Worm (Caenorhabditis elegans) whole organism, L2 larva: ENCODE data around the gene T19D2.13.

Source experiments
- C34F6.9 ChIP-seq: fragments of 150-350 bp; optimal IDR thresholded peaks from 2 replicates; lab custom pipeline; 2014; ENCODE audit warnings: missing biosample characterization, missing genetic modification characterization
- F13H6.1 ChIP-seq: sonication (generic microtip); optimal IDR thresholded peaks from 2 replicates; lab custom pipeline; 2016; ENCODE audit warnings: missing genetic modification characterization, missing compliant biosample characterization
- R02D3.7 ChIP-seq: fragments of 150-350 bp; optimal IDR thresholded peaks from 2 replicates; lab custom pipeline; 2014; ENCODE audit warnings: missing biosample characterization, missing genetic modification characterization
- ZK546.5 ChIP-seq: sonication (generic microtip); optimal IDR thresholded peaks from 2 replicates; lab custom pipeline; 2017; ENCODE audit warnings: missing biosample characterization, missing genetic modification characterization
- alr-1 ChIP-seq: fragments of 150-350 bp; optimal IDR thresholded peaks from 2 replicates; lab custom pipeline; 2014; ENCODE audit warnings: missing biosample characterization, missing genetic modification characterization
- aly-2 ChIP-seq: fragments of 150-350 bp; optimal IDR thresholded peaks from 2 replicates; lab custom pipeline; 2014; ENCODE audit warnings: missing biosample characterization, missing genetic modification characterization
- blmp-1 ChIP-seq: sonication (generic microtip); optimal IDR thresholded peaks from 2 replicates; lab custom pipeline; 2017; ENCODE audit warnings: missing genetic modification characterization, mild to moderate bottlenecking, missing compliant biosample characterization, antibody characterized with exemption, moderate library complexity; ENCODE audit not compliant: insufficient read depth
- ceh-16 ChIP-seq: fragments of 150-350 bp; optimal IDR thresholded peaks from 2 replicates; lab custom pipeline; 2014; ENCODE audit warnings: missing biosample characterization, missing genetic modification characterization
- crh-2 ChIP-seq: sonication (generic microtip); optimal IDR thresholded peaks from 2 replicates; lab custom pipeline; 2017; ENCODE audit warnings: missing biosample characterization, missing genetic modification characterization
- dmd-4 ChIP-seq: sonication (generic microtip); optimal IDR thresholded peaks from 2 replicates; lab custom pipeline; 2017; ENCODE audit warnings: missing biosample characterization, missing genetic modification characterization
- egl-27 ChIP-seq: sonication (generic microtip); optimal IDR thresholded peaks from 3 replicates; lab custom pipeline; 2017; ENCODE audit warnings: missing biosample characterization, missing genetic modification reagents, missing genetic modification characterization
- elt-1 ChIP-seq: fragments of 150-350 bp; optimal IDR thresholded peaks from 2 replicates; lab custom pipeline; 2014; ENCODE audit warnings: missing biosample characterization, missing genetic modification characterization
- elt-3 ChIP-seq: sonication (generic microtip); optimal IDR thresholded peaks from 2 replicates; lab custom pipeline; 2017; ENCODE audit warnings: missing biosample characterization, missing genetic modification characterization
- fos-1 ChIP-seq: fragments of 150-350 bp; optimal IDR thresholded peaks from 2 replicates; lab custom pipeline; 2014; ENCODE audit warnings: missing biosample characterization, missing genetic modification characterization
- gmeb-1 ChIP-seq: fragments of 150-350 bp; optimal IDR thresholded peaks from 2 replicates; lab custom pipeline; 2014; ENCODE audit warnings: missing biosample characterization, missing genetic modification characterization
- lin-11 ChIP-seq: fragments of 150-350 bp; sonication (generic microtip); optimal IDR thresholded peaks from 2 replicates; lab custom pipeline; 2014; ENCODE audit warnings: missing biosample characterization, missing genetic modification characterization, inconsistent platforms, mixed read lengths
- lin-13 ChIP-seq: fragments of 150-350 bp; optimal IDR thresholded peaks from 2 replicates; lab custom pipeline; 2014; ENCODE audit warnings: missing biosample characterization, missing genetic modification reagents, missing genetic modification characterization
- lsy-2 ChIP-seq, 2 experiments: fragments of 150-350 bp in 1 of 2; sonication (generic microtip) in 1 of 2; optimal IDR thresholded peaks; 2 replicates each; lab custom pipeline; 2014 to 2017; ENCODE audit warnings: missing biosample characterization in 2 of 2, missing genetic modification characterization in 2 of 2
- mbf-1 ChIP-seq: sonication (generic microtip); optimal IDR thresholded peaks from 2 replicates; lab custom pipeline; 2017; ENCODE audit warnings: missing biosample characterization, missing genetic modification characterization
- mdl-1 ChIP-seq, 2 experiments: fragments of 150-350 bp in 1 of 2; sonication (generic microtip) in 1 of 2; optimal IDR thresholded peaks; 2 replicates each; lab custom pipeline; 2017; ENCODE audit warnings: missing biosample characterization in 2 of 2, missing genetic modification characterization in 2 of 2
- nhr-10 ChIP-seq: sonication (generic microtip); optimal IDR thresholded peaks from 2 replicates; lab custom pipeline; 2017; ENCODE audit warnings: missing biosample characterization, missing genetic modification characterization
- nhr-11 ChIP-seq: fragments of 150-350 bp; optimal IDR thresholded peaks from 2 replicates; lab custom pipeline; 2014; ENCODE audit warnings: missing biosample characterization, missing genetic modification characterization
- nhr-129 ChIP-seq: fragments of 150-350 bp; optimal IDR thresholded peaks from 2 replicates; lab custom pipeline; 2014; ENCODE audit warnings: missing biosample characterization, missing genetic modification characterization
- nhr-21 ChIP-seq: fragments of 150-350 bp; optimal IDR thresholded peaks from 2 replicates; lab custom pipeline; 2014; ENCODE audit warnings: missing biosample characterization, missing genetic modification characterization
- nhr-23 ChIP-seq: fragments of 150-350 bp; optimal IDR thresholded peaks from 2 replicates; lab custom pipeline; 2014; ENCODE audit warnings: missing biosample characterization, missing genetic modification reagents, missing genetic modification characterization
- nhr-6 ChIP-seq: fragments of 150-350 bp; optimal IDR thresholded peaks from 2 replicates; lab custom pipeline; 2014; ENCODE audit warnings: missing biosample characterization, missing genetic modification characterization
- nhr-77 ChIP-seq: fragments of 150-350 bp; optimal IDR thresholded peaks from 2 replicates; lab custom pipeline; 2014; ENCODE audit warnings: missing biosample characterization, missing genetic modification characterization
- peb-1 ChIP-seq: fragments of 150-350 bp; optimal IDR thresholded peaks from 2 replicates; lab custom pipeline; 2014; ENCODE audit warnings: missing biosample characterization, missing genetic modification characterization
- sem-4 ChIP-seq: fragments of 150-350 bp; optimal IDR thresholded peaks from 2 replicates; lab custom pipeline; 2014; ENCODE audit warnings: missing biosample characterization, missing genetic modification reagents, missing genetic modification characterization
- sma-3 ChIP-seq: sonication (generic microtip); optimal IDR thresholded peaks from 2 replicates; lab custom pipeline; 2016; ENCODE audit warnings: missing genetic modification reagents, missing genetic modification characterization, missing compliant biosample characterization
- sma-9 ChIP-seq, 2 experiments: fragments of 150-350 bp in 1 of 2; sonication (generic microtip) in 1 of 2; optimal IDR thresholded peaks; 2 replicates each; lab custom pipeline; 2014 to 2016; ENCODE audit warnings: missing genetic modification characterization in 2 of 2, mild to moderate bottlenecking in 1 of 2, missing biosample characterization in 1 of 2, missing compliant biosample characterization in 1 of 2, missing genetic modification reagents in 1 of 2, moderate library complexity in 1 of 2
- snpc-4 ChIP-seq: fragments of 150-350 bp; optimal IDR thresholded peaks from 2 replicates; lab custom pipeline; 2014; ENCODE audit warnings: missing biosample characterization, missing genetic modification characterization
- unc-39 ChIP-seq: fragments of 150-350 bp; optimal IDR thresholded peaks from 2 replicates; lab custom pipeline; 2014; ENCODE audit warnings: missing biosample characterization, missing genetic modification characterization
- unc-55 ChIP-seq: fragments of 150-350 bp; sonication (generic microtip); optimal IDR thresholded peaks from 3 replicates; lab custom pipeline; 2014; ENCODE audit warnings: missing biosample characterization, missing genetic modification reagents, missing genetic modification characterization
- unc-62 ChIP-seq: fragments of 150-350 bp; optimal IDR thresholded peaks from 2 replicates; lab custom pipeline; 2014; ENCODE audit warnings: missing biosample characterization, missing genetic modification reagents, missing genetic modification characterization
- ztf-1 ChIP-seq: fragments of 200-800 bp; sonication (Bioruptor generic); conservative IDR thresholded peaks from 2 replicates; pipeline ENCODE4 v1.3.6; 2022; ENCODE audit warnings: missing genetic modification characterization, missing compliant biosample characterization
- ztf-11 ChIP-seq: sonication (generic microtip); optimal IDR thresholded peaks from 2 replicates; lab custom pipeline; 2017; ENCODE audit warnings: missing biosample characterization, missing genetic modification characterization

The T19D2.13 gene

ce11 chrX:3942267-3942666 is at the start of gene T19D2.13:
T19D2.13 (minus strand) TSS chrX:3942367.
- TF ChIP-seq nhr-6 (tag; lab: Kevin White, UChicago): no peak
- no peak for TF ChIP-seq fos-1 (tag; lab: Kevin White, UChicago)
- no peak for TF ChIP-seq nhr-10 (tag; lab: Kevin White, UChicago)
- no peak for TF ChIP-seq aly-2 (tag; lab: Kevin White, UChicago)
- no peak for TF ChIP-seq lin-13 (GFP tag; lab: Kevin White, UChicago)

ce11 chrX:3991652-3992051 is 49.5 kb upstream of the T19D2.13 start:
- no peak for TF ChIP-seq alr-1 (tag; lab: Kevin White, UChicago)

ce11 chrX:3990941-3991340 is 48.8 kb upstream of the T19D2.13 start:
- no peak for TF ChIP-seq unc-62 (GFP tag; lab: Kevin White, UChicago)
- TF ChIP-seq blmp-1 (tag; lab: Kevin White, UChicago): no peak
- TF ChIP-seq elt-1: no peak
- TF ChIP-seq, all 48 proteins: peak for 0

ce11 chrX:3990495-3990894 is 48.3 kb upstream of the T19D2.13 start:
- TF ChIP-seq C34F6.9 (tag; lab: Kevin White, UChicago): peak; percentile 12
- TF ChIP-seq unc-55 (GFP tag; lab: Kevin White, UChicago): peak; percentile 5
- no peak for TF ChIP-seq unc-39 (tag; lab: Kevin White, UChicago)
- peak; percentile 7 for TF ChIP-seq sma-9 (GFP tag; optimal IDR thresholded peaks at IDR 0.05; lab: Kevin White, UChicago)
- no peak for TF ChIP-seq sma-9 (tag; optimal IDR thresholded peaks at IDR 0.05; lab: Kevin White, UChicago)
- no peak for TF ChIP-seq ceh-16
- TF ChIP-seq nhr-129: peak; percentile 2
- TF ChIP-seq unc-62 (GFP tag; lab: Kevin White, UChicago): no peak
- no peak for TF ChIP-seq mbf-1
- no peak for TF ChIP-seq R02D3.7 (tag; lab: Kevin White, UChicago)
- TF ChIP-seq nhr-77 (tag; lab: Kevin White, UChicago): no peak
- TF ChIP-seq peb-1 (tag; lab: Kevin White, UChicago): no peak

ce11 chrX:3988575-3988974 is 46.4 kb upstream of the T19D2.13 start:
- TF ChIP-seq blmp-1 (tag; lab: Kevin White, UChicago) (no peak), gmeb-1 (tag; lab: Kevin White, UChicago) (no peak), ztf-1 (GFP tag; lab: Robert Waterston, UW) (no peak), elt-3 (tag; lab: Kevin White, UChicago) (no peak), lsy-2 (tag; optimal IDR thresholded peaks at IDR 0.05; lab: Kevin White, UChicago) (no peak), snpc-4 (tag; lab: Kevin White, UChicago) (no peak), nhr-11 (no peak), F13H6.1 (tag; lab: Kevin White, UChicago) (no peak), nhr-129 (no peak), ztf-11 (tag; lab: Kevin White, UChicago) (no peak)

ce11 chrX:3982370-3982769 is 40.2 kb upstream of the T19D2.13 start:
- TF ChIP-seq R02D3.7 (tag; lab: Kevin White, UChicago) (no peak), mdl-1 (tag; optimal IDR thresholded peaks at IDR 0.05; lab: Kevin White, UChicago) (no peak), blmp-1 (tag; lab: Kevin White, UChicago) (peak; percentile 62), nhr-129 (no peak), nhr-77 (tag; lab: Kevin White, UChicago) (no peak)

- TF ChIP-seq nhr-6 (tag; lab: Kevin White, UChicago): no peak
- TF ChIP-seq nhr-129: no peak
- TF ChIP-seq nhr-77 (tag; lab: Kevin White, UChicago): no peak
- no peak for TF ChIP-seq egl-27
- no peak for TF ChIP-seq fos-1 (tag; lab: Kevin White, UChicago)
- no peak for TF ChIP-seq gmeb-1 (tag; lab: Kevin White, UChicago)
- TF ChIP-seq alr-1 (tag; lab: Kevin White, UChicago): no peak
- no peak for TF ChIP-seq nhr-21
- TF ChIP-seq sma-3 (GFP tag; lab: Kevin White, UChicago): no peak
- no peak for TF ChIP-seq unc-39 (tag; lab: Kevin White, UChicago)
- TF ChIP-seq crh-2: no peak
- TF ChIP-seq nhr-23 (tag; lab: Kevin White, UChicago): no peak
- no peak for TF ChIP-seq dmd-4 (tag; lab: Kevin White, UChicago)
- no peak for TF ChIP-seq unc-62 (GFP tag; lab: Kevin White, UChicago)
- TF ChIP-seq C34F6.9 (tag; lab: Kevin White, UChicago): no peak
- no peak for TF ChIP-seq lin-11 (tag; lab: Kevin White, UChicago)
- no peak for TF ChIP-seq sem-4 (tag; lab: Kevin White, UChicago)
- TF ChIP-seq ZK546.5: no peak
- TF ChIP-seq ztf-1 (GFP tag; lab: Robert Waterston, UW): no peak
Observed at ce11 chrX:3979146-3979545, 37.0 kb upstream of the T19D2.13 start.
